Fruit fly (Drosophila melanogaster) S2 (cell line): ENCODE results near the gene CG4991.

Source experiments
- CG8478 ChIP-seq: fragments of >200 bp; optimal IDR thresholded peaks from 2 replicates; lab custom pipeline; 2018
- CTCF ChIP-seq, 2 experiments: fragments of >200 bp; optimal IDR thresholded peaks; 2 replicates each; lab custom pipeline; 2018

DNA sequence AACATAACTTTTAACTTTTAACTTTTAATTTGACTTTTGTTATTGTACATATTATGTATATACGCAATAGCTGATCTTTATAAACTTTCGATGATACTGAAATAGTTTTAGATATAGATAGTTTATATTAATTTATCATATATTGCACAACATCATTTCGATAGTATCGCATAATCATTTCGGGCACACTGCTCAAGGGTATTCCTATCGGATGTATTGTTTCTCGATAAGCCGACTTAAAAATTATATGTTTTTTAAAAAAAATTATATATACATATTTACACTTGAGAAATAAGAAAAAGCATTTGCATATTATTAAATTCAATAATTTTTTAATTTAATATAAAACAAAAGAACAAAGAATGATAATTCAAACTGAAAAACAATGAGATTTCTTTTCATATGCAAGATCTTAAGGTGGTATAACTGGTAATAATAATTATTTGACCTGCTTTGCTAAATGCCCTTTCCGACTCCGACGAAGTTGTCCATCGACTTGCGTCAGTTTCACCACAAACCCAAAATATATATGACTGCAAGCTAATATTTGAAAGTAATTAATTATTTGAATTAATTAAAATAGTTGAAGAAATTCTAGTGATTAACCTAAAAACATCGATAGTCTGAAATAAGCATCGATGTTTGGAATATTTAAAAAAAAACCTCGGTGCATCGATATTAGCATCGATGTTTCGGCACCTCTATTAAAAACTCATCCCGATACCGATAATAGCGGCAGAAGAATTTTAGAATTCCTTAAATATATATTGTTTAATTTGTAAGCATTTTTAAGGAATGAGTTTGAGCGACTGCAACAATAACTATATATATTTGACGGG, 13.3 kb upstream of the CG4991 start, which contains the start of gene CG4949:
- TF ChIP-seq CG8478 (no peak), CTCF (optimal IDR thresholded peaks at IDR 0.05; lab: Kevin White, UChicago) (no peak)
